Worm (Caenorhabditis elegans): ENCODE results near the gene F13A7.12.

Gene F13A7.12

DNA sequence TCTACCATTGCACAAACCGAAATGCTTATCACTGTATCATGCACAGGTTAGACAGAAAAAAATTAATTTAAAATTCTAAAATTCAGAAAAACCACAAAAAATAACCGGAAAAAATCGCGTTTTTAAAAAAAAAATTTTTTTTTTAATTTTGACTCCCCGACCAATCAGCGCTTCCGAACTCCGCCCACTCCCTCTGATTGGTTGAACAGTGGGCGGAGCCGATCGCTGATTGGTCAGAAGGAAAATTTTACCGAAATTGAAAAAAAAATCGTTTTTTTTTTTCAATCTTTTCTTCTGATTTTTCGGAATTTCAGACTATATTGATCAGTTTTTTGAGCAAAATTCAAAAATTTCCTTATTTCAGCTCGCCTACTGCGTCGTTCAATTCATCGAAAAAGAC is 34.5 kb upstream of the F13A7.12 start:
- TF ChIP-seq nfyb-1 (GFP tag; IDR thresholded peaks at IDR 0.05) = peak; percentile 98
- TF ChIP-seq ekl-4 (GFP tag; IDR thresholded peaks at IDR 0.05) = no peak

- TF ChIP-seq B0019.2 (GFP tag; conservative IDR thresholded peaks at IDR 0.05) = 0 out of 2 replicates have a peak, but pooled peaks have one; percentile 34
- TF ChIP-seq mcd-1 (GFP tag; IDR thresholded peaks at IDR 0.05) = no peak
- TF ChIP-seq Y95B8A.8 (GFP tag; IDR thresholded peaks at IDR 0.05) = 0 out of 2 replicates have a peak, but pooled peaks have one; percentile 25
- TF ChIP-seq nfyb-1 (GFP tag; IDR thresholded peaks at IDR 0.05) = 0 out of 2 replicates have a peak, but pooled peaks have one; percentile 14
- TF ChIP-seq B0336.3 (GFP tag; IDR thresholded peaks at IDR 0.05) = peak; percentile 21; the same call in 1 of the 2 replicates
- TF ChIP-seq Y56A3A.18 (GFP tag; IDR thresholded peaks at IDR 0.05) = 0 out of 2 replicates have a peak, but pooled peaks have one; percentile 42
- TF ChIP-seq athp-1 (tag; optimal IDR thresholded peaks at IDR 0.05) = no peak
- TF ChIP-seq hmg-20 (GFP tag; IDR thresholded peaks at IDR 0.05) = no peak
- no peak for TF ChIP-seq gei-17 (GFP tag; optimal IDR thresholded peaks at IDR 0.05)
Measured at ce11 chrV:16367575-16367974, 28.3 kb upstream of the F13A7.12 start, which contains the start of gene W08G11.3. TSS of gene W08G11.3 (plus strand) at chrV:16367681.

DNA sequence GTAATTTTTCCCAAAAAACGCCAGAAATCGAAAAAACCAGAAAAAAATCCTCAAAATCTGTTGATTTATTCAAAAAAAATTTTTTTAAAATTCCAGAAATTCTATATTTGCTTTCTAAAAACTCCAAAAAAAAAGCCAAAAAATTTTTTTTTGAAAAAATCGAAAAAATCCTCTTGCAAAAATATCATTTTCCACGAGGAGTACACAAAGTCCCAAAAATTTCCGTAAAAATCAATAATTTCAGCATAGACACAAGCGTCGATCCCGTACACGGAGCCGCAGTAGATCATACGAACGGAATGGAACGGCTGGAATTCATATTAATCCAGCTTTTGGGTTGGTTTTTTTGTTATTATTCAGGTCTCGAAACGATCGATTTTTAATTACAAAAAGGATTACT is 27.7 kb upstream of the F13A7.12 start:
- no peak for TF ChIP-seq lag-1 (GFP tag; IDR thresholded peaks at IDR 0.05)
- TF ChIP-seq attf-3 (GFP tag; conservative IDR thresholded peaks at IDR 0.05) = no peak

- 0 out of 2 replicates have a peak, but pooled peaks have one; percentile 24 for TF ChIP-seq Y53F4B.3 (GFP tag; IDR thresholded peaks at IDR 0.05)
- TF ChIP-seq unc-62 (GFP tag; optimal IDR thresholded peaks at IDR 0.05) = no peak
- peak; percentile 59; the same call in 1 of the 2 replicates for TF ChIP-seq C06A6.2 (GFP tag; conservative IDR thresholded peaks at IDR 0.05)
- TF ChIP-seq ceh-27 (GFP tag; optimal IDR thresholded peaks at IDR 0.05) = peak; percentile 93
- no peak for TF ChIP-seq F39B2.1 (GFP tag; IDR thresholded peaks at IDR 0.05)
- TF ChIP-seq ztf-6 (GFP tag; IDR thresholded peaks at IDR 0.05) = peak; percentile 49; the same call in 1 of the 2 replicates
- 0 out of 2 replicates have a peak, but pooled peaks have one; percentile 60 for TF ChIP-seq bed-2 (GFP tag; IDR thresholded peaks at IDR 0.05)
- TF ChIP-seq hlh-26 (GFP tag; conservative IDR thresholded peaks at IDR 0.05) = no peak
- peak; percentile 67 for TF ChIP-seq nhr-27 (tag; optimal IDR thresholded peaks at IDR 0.05)
- TF ChIP-seq aptf-2 (GFP tag; conservative IDR thresholded peaks at IDR 0.05) = no peak
- no peak for TF ChIP-seq lin-35 (GFP tag; optimal IDR thresholded peaks at IDR 0.05)
- peak; percentile 54 for TF ChIP-seq lsl-1 (GFP tag; optimal IDR thresholded peaks at IDR 0.05)
- peak; percentile 93 for TF ChIP-seq lin-26 (GFP tag; IDR thresholded peaks at IDR 0.05)
- TF ChIP-seq akir-1 (GFP tag; optimal IDR thresholded peaks at IDR 0.05) = no peak
- TF ChIP-seq F57A8.1 (GFP tag; optimal IDR thresholded peaks at IDR 0.05) = peak; percentile 62
- no peak for TF ChIP-seq hlh-12 (tag; optimal IDR thresholded peaks at IDR 0.05)
- 0 out of 2 replicates have a peak, but pooled peaks have one; percentile 35 for TF ChIP-seq aptf-3 (GFP tag; IDR thresholded peaks at IDR 0.05)
- TF ChIP-seq ccch-3 (GFP tag; optimal IDR thresholded peaks at IDR 0.05) = peak; percentile 32
- peak; percentile 89 for TF ChIP-seq D2030.7 (GFP tag; IDR thresholded peaks at IDR 0.05)
- no peak for TF ChIP-seq lag-1 (GFP tag; IDR thresholded peaks at IDR 0.05)
- no peak for TF ChIP-seq ztf-22 (GFP tag; optimal IDR thresholded peaks at IDR 0.05)
- TF ChIP-seq ceh-40 (GFP tag; IDR thresholded peaks at IDR 0.05) = no peak
- 0 out of 2 replicates have a peak, but pooled peaks have one; percentile 58 for TF ChIP-seq Y79H2A.3 (GFP tag; conservative IDR thresholded peaks at IDR 0.05)
- TF ChIP-seq attf-5 (GFP tag; optimal IDR thresholded peaks at IDR 0.05) = peak; percentile 83
- TF ChIP-seq snpc-3.4 (tag; optimal IDR thresholded peaks at IDR 0.05) = peak; percentile 58
- TF ChIP-seq mes-4 (tag; optimal IDR thresholded peaks at IDR 0.05) = peak; percentile 38
- peak; percentile 23 for TF ChIP-seq ztf-3 (GFP tag; optimal IDR thresholded peaks at IDR 0.05)
- TF ChIP-seq lir-1 (GFP tag; conservative IDR thresholded peaks at IDR 0.05) = no peak
- TF ChIP-seq lsy-27 (tag; optimal IDR thresholded peaks at IDR 0.05; ENCODE audit: borderline replicate concordance, insufficient read depth) = peak; percentile 59
- peak; percentile 77 for TF ChIP-seq dpff-1 (tag; optimal IDR thresholded peaks at IDR 0.05)
- TF ChIP-seq ekl-4 (GFP tag; IDR thresholded peaks at IDR 0.05) = peak; percentile 73
- peak; percentile 77 for TF ChIP-seq hmg-1.2 (GFP tag; IDR thresholded peaks at IDR 0.05)
Measured at ce11 chrV:16370039-16370438, 25.8 kb upstream of the F13A7.12 start.

Data from whole organism, young adult.